Fruit fly (Drosophila melanogaster): ENCODE data around the gene CG5746.
A peak's percentile ranks its signal among the peaks of the same experiment; 100 is the strongest.

CG5746 gene

DNA sequence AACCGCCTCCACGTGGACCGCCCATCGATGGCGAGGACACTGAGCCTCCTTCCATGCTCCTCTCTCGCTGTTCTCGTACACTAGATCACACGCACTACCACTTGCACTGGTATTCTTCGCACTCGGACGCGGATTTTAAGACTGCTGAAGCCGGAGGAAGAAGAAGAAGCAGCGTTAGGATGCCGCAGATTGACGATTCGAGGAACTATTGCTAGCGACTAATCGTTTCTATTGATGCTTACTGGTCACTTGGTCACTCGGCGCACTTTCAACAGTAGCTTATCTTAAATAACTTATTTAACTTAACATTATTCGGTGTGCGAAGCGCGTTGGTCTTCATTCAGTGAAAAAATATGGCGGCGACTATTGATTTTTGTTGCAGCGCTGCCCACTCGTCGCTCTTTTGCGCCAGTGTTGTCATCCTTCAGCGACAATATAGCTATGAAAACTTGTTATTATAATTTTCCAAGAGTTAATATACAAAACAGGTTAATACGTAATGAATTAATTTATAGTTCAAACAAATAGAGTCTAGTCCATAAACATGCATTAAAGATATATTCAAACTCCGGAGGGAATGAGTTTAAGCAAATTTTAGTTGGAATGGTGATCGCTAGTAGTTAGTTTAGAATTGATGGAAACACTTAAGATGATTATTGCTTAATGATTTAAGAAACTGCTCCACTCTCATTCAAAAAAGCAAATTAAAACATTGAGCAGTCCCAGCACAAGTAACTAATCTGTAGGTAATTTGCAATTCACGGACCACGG, at the start of gene CG5746, which contains the start of gene CG6454 (continued):
- TF ChIP-seq ham (GFP tag; IDR thresholded peaks at IDR 0.05) = no peak
- TF ChIP-seq CG33213 (GFP tag; optimal IDR thresholded peaks at IDR 0.05) = peak; percentile 24
- no peak for TF ChIP-seq repo (GFP tag; optimal IDR thresholded peaks at IDR 0.05)
- TF ChIP-seq CG11398 (GFP tag; optimal IDR thresholded peaks at IDR 0.05) = no peak
- TF ChIP-seq CG31441 (GFP tag; IDR thresholded peaks at IDR 0.05) = no peak
- TF ChIP-seq CG34224 (GFP tag; IDR thresholded peaks at IDR 0.05; ENCODE audit: partially characterized antibody) = no peak
- TF ChIP-seq Side (GFP tag; optimal IDR thresholded peaks at IDR 0.05) = peak; percentile 28
- peak; percentile 29 for TF ChIP-seq NC2α (GFP tag; optimal IDR thresholded peaks at IDR 0.05)
- peak; percentile 78 for TF ChIP-seq CG12391 (tag; optimal IDR thresholded peaks at IDR 0.05)
- TF ChIP-seq ranshi (GFP tag; IDR thresholded peaks at IDR 0.05) = 0 out of 2 replicates have a peak, but pooled peaks have one; percentile 40
- TF ChIP-seq Dref (GFP tag; IDR thresholded peaks at IDR 0.05) = no peak
- TF ChIP-seq Aef1 (GFP tag; IDR thresholded peaks at IDR 0.05) = peak; percentile 50; the same call in 2 of the 3 replicates
- no peak for TF ChIP-seq Stat92E (GFP tag; optimal IDR thresholded peaks at IDR 0.05)
- no peak for TF ChIP-seq tna (GFP tag; IDR thresholded peaks at IDR 0.05; ENCODE audit: partially characterized antibody)
- no peak for TF ChIP-seq CG11695 (GFP tag; IDR thresholded peaks at IDR 0.05)
- no peak for TF ChIP-seq Fer2 (tag; optimal IDR thresholded peaks at IDR 0.05)
- TF ChIP-seq C15 (GFP tag; IDR thresholded peaks at IDR 0.05) = no peak
- peak; percentile 26; the same call in 1 of the 2 replicates for TF ChIP-seq sisA (GFP tag; IDR thresholded peaks at IDR 0.05)
- no peak for TF ChIP-seq bsh (GFP tag; optimal IDR thresholded peaks at IDR 0.05)
- TF ChIP-seq H15 (GFP tag; IDR thresholded peaks at IDR 0.05) = no peak
- TF ChIP-seq tx (GFP tag; optimal IDR thresholded peaks at IDR 0.05) = peak; percentile 43
- peak; percentile 51 for TF ChIP-seq Atf-2 (GFP tag; optimal IDR thresholded peaks at IDR 0.05)
- no peak for TF ChIP-seq dan (GFP tag; IDR thresholded peaks at IDR 0.05)
- TF ChIP-seq CG9215 (GFP tag; IDR thresholded peaks at IDR 0.05) = peak; percentile 54
- no peak for TF ChIP-seq CG4854 (GFP tag; optimal IDR thresholded peaks at IDR 0.05)
- TF ChIP-seq CG1602 (GFP tag; optimal IDR thresholded peaks at IDR 0.05) = peak; percentile 51
- TF ChIP-seq Eip74EF (GFP tag; optimal IDR thresholded peaks at IDR 0.05) = no peak
- TF ChIP-seq Hr78 (GFP tag; optimal IDR thresholded peaks at IDR 0.05) = no peak
- TF ChIP-seq CG6683 (GFP tag; optimal IDR thresholded peaks at IDR 0.05) = no peak
- TF ChIP-seq vfl (GFP tag; optimal IDR thresholded peaks at IDR 0.05) = peak; percentile 20
- TF ChIP-seq Sox102F (GFP tag; optimal IDR thresholded peaks at IDR 0.05) = no peak
- no peak for TF ChIP-seq h (optimal IDR thresholded peaks at IDR 0.05)
- TF ChIP-seq cato (GFP tag; optimal IDR thresholded peaks at IDR 0.05; ENCODE audit: borderline replicate concordance) = peak; percentile 19
- no peak for TF ChIP-seq Nf-YC (tag; optimal IDR thresholded peaks at IDR 0.05)
- TF ChIP-seq CG2875 (GFP tag; optimal IDR thresholded peaks at IDR 0.05) = no peak
- TF ChIP-seq D (optimal IDR thresholded peaks at IDR 0.05) = no peak
- no peak for TF ChIP-seq D (GFP tag; optimal IDR thresholded peaks at IDR 0.05)
- no peak for TF ChIP-seq CG2202 (tag; optimal IDR thresholded peaks at IDR 0.05)
- peak; percentile 11 for TF ChIP-seq CG17802 (tag; optimal IDR thresholded peaks at IDR 0.05)
- TF ChIP-seq kah (GFP tag; optimal IDR thresholded peaks at IDR 0.05) = no peak
- peak; percentile 68 for TF ChIP-seq Sin3A (optimal IDR thresholded peaks at IDR 0.05)
- TF ChIP-seq ERR (GFP tag; optimal IDR thresholded peaks at IDR 0.05) = no peak
- TF ChIP-seq vnd (GFP tag; IDR thresholded peaks at IDR 0.05; ENCODE audit: partially characterized antibody) = no peak
- no peak for TF ChIP-seq gce (GFP tag; IDR thresholded peaks at IDR 0.05)
- TF ChIP-seq oc (tag; optimal IDR thresholded peaks at IDR 0.05) = no peak
- TF ChIP-seq CG11504 (tag; optimal IDR thresholded peaks at IDR 0.05) = no peak
- TF ChIP-seq klu (GFP tag; IDR thresholded peaks at IDR 0.05) = 0 out of 2 replicates have a peak, but pooled peaks have one; percentile 30
- peak; percentile 18 for TF ChIP-seq Camta (GFP tag; optimal IDR thresholded peaks at IDR 0.05)
- peak; percentile 55 for TF ChIP-seq CG2116 (GFP tag; optimal IDR thresholded peaks at IDR 0.05)
- peak; percentile 44 for TF ChIP-seq CG33557 (GFP tag; optimal IDR thresholded peaks at IDR 0.05)
